Worm (Caenorhabditis elegans) whole organism, mixed stage, embryonic: ENCODE data around the gene C02D5.2.

Experiments
- bed-3 ChIP-seq: fragments of 200-800 bp; sonication (Bioruptor generic); optimal IDR thresholded peaks from 3 replicates; lab custom pipeline; 2018; ENCODE audit warnings: mild to moderate bottlenecking, missing genetic modification characterization, moderate library complexity, missing compliant biosample characterization
- blmp-1 ChIP-seq: fragments of 150-350 bp; optimal IDR thresholded peaks from 2 replicates; lab custom pipeline; 2014; ENCODE audit warnings: missing biosample characterization, missing genetic modification characterization
- ceh-39 ChIP-seq: fragments of 150-350 bp; optimal IDR thresholded peaks from 2 replicates; lab custom pipeline; 2014; ENCODE audit warnings: missing biosample characterization, missing genetic modification characterization
- ceh-43 ChIP-seq: fragments of 200-800 bp; sonication (Bioruptor generic); optimal IDR thresholded peaks from 2 replicates; lab custom pipeline; 2018; ENCODE audit warnings: mild to moderate bottlenecking, missing genetic modification characterization, moderate library complexity, missing compliant biosample characterization
- ceh-83 ChIP-seq: fragments of 200-800 bp; sonication (Bioruptor generic); optimal IDR thresholded peaks from 2 replicates; lab custom pipeline; 2018; ENCODE audit warnings: mild to moderate bottlenecking, missing genetic modification characterization, missing compliant biosample characterization
- ces-1 ChIP-seq: fragments of 150-350 bp; optimal IDR thresholded peaks from 2 replicates; lab custom pipeline; 2014; ENCODE audit warnings: missing biosample characterization, missing genetic modification reagents, missing genetic modification characterization
- cnd-1 ChIP-seq: fragments of 200-800 bp; sonication (Bioruptor generic); optimal IDR thresholded peaks from 2 replicates; lab custom pipeline; 2018; ENCODE audit warnings: mild to moderate bottlenecking, missing genetic modification characterization, missing compliant biosample characterization
- drap-1 ChIP-seq: fragments of 200-800 bp; sonication (Bioruptor generic); optimal IDR thresholded peaks from 3 replicates; lab custom pipeline; 2018; ENCODE audit warnings: mild to moderate bottlenecking, missing genetic modification characterization, missing compliant biosample characterization
- elt-1 ChIP-seq: sonication (generic microtip); optimal IDR thresholded peaks from 2 replicates; lab custom pipeline; 2017; ENCODE audit warnings: missing genetic modification characterization, mild to moderate bottlenecking, missing compliant biosample characterization, antibody characterized with exemption, moderate library complexity, borderline replicate concordance; ENCODE audit not compliant: insufficient read depth
- elt-3 ChIP-seq: fragments of 150-350 bp; optimal IDR thresholded peaks from 2 replicates; lab custom pipeline; 2014; ENCODE audit warnings: missing biosample characterization, missing genetic modification characterization
- flh-1 ChIP-seq: fragments of 200-800 bp; sonication (Bioruptor generic); optimal IDR thresholded peaks from 2 replicates; lab custom pipeline; 2018; ENCODE audit warnings: mild to moderate bottlenecking, missing genetic modification characterization, moderate library complexity, missing compliant biosample characterization
- ham-2 ChIP-seq: fragments of 200-800 bp; sonication (Bioruptor generic); optimal IDR thresholded peaks from 2 replicates; lab custom pipeline; 2018; ENCODE audit warnings: mild to moderate bottlenecking, missing genetic modification characterization, missing compliant biosample characterization
- hlh-1 ChIP-seq: fragments of 150-350 bp; optimal IDR thresholded peaks from 2 replicates; lab custom pipeline; 2014; ENCODE audit warnings: missing biosample characterization, missing genetic modification reagents, missing genetic modification characterization
- lin-13 ChIP-seq: fragments of 150-350 bp; optimal IDR thresholded peaks from 2 replicates; lab custom pipeline; 2014; ENCODE audit warnings: missing biosample characterization, missing genetic modification characterization
- lin-32 ChIP-seq: fragments of 200-800 bp; sonication (Bioruptor generic); optimal IDR thresholded peaks from 2 replicates; lab custom pipeline; 2018; ENCODE audit warnings: mild to moderate bottlenecking, missing genetic modification characterization, missing compliant biosample characterization
- lsy-2 ChIP-seq: fragments of 150-350 bp; optimal IDR thresholded peaks from 2 replicates; lab custom pipeline; 2014; ENCODE audit warnings: missing biosample characterization, missing genetic modification characterization
- mab-5 ChIP-seq: fragments of 150-350 bp; optimal IDR thresholded peaks from 2 replicates; lab custom pipeline; 2014; ENCODE audit warnings: missing biosample characterization, missing genetic modification characterization
- mep-1 ChIP-seq: fragments of 150-350 bp; optimal IDR thresholded peaks from 2 replicates; lab custom pipeline; 2017; ENCODE audit warnings: missing biosample characterization, missing genetic modification reagents, missing genetic modification characterization, inconsistent platforms
- mls-2 ChIP-seq: sonication (generic microtip); optimal IDR thresholded peaks from 2 replicates; lab custom pipeline; 2016; ENCODE audit warnings: mild to moderate bottlenecking, missing genetic modification characterization, moderate library complexity, missing compliant biosample characterization
- nhr-12 ChIP-seq: fragments of 150-350 bp; optimal IDR thresholded peaks from 2 replicates; lab custom pipeline; 2014; ENCODE audit warnings: missing biosample characterization, missing genetic modification characterization
- nhr-237 ChIP-seq: fragments of 150-350 bp; optimal IDR thresholded peaks from 2 replicates; lab custom pipeline; 2014; ENCODE audit warnings: missing biosample characterization, missing genetic modification characterization
- nhr-28 ChIP-seq: fragments of 150-350 bp; optimal IDR thresholded peaks from 2 replicates; lab custom pipeline; 2014; ENCODE audit warnings: missing biosample characterization, missing genetic modification characterization
- nhr-76 ChIP-seq: sonication (generic microtip); optimal IDR thresholded peaks from 2 replicates; lab custom pipeline; 2017; ENCODE audit warnings: missing biosample characterization, missing genetic modification characterization
- pha-4 ChIP-seq: fragments of 150-350 bp; optimal IDR thresholded peaks from 2 replicates; lab custom pipeline; 2018; ENCODE audit warnings: missing biosample characterization, missing genetic modification reagents, missing genetic modification characterization
- snpc-4 ChIP-seq: fragments of 150-350 bp; optimal IDR thresholded peaks from 2 replicates; lab custom pipeline; 2014; ENCODE audit warnings: missing biosample characterization, missing genetic modification characterization
- sptf-1 ChIP-seq: sonication (generic microtip); optimal IDR thresholded peaks from 2 replicates; lab custom pipeline; 2017; ENCODE audit warnings: mild to moderate bottlenecking, missing genetic modification characterization, moderate library complexity, missing compliant biosample characterization
- tbx-8 ChIP-seq: fragments of 200-800 bp; sonication (Bioruptor generic); optimal IDR thresholded peaks from 2 replicates; lab custom pipeline; 2018; ENCODE audit warnings: mild to moderate bottlenecking, missing genetic modification characterization, moderate library complexity, missing compliant biosample characterization
- unc-39 ChIP-seq: fragments of 150-350 bp; optimal IDR thresholded peaks from 2 replicates; lab custom pipeline; 2014; ENCODE audit warnings: missing biosample characterization, missing genetic modification characterization
- unc-62 ChIP-seq: fragments of 150-350 bp; optimal IDR thresholded peaks from 2 replicates; lab custom pipeline; 2014; ENCODE audit warnings: missing biosample characterization, missing genetic modification reagents, missing genetic modification characterization
- zip-8 ChIP-seq: fragments of 150-350 bp; optimal IDR thresholded peaks from 2 replicates; lab custom pipeline; 2014; ENCODE audit warnings: missing biosample characterization, missing genetic modification characterization
- ztf-11 ChIP-seq: fragments of 150-350 bp; optimal IDR thresholded peaks from 2 replicates; lab custom pipeline; 2014; ENCODE audit warnings: missing biosample characterization, missing genetic modification characterization

Gene C02D5.2

ce11 chrIII:8512279-8512942 is 44.7 kb upstream of the C02D5.2 start:
- TF ChIP-seq mls-2 (tag; lab: Kevin White, UChicago) (peak; percentile 4), snpc-4 (no peak), nhr-237 (no peak), lin-13 (tag; lab: Kevin White, UChicago) (peak; percentile 4), lsy-2 (tag; lab: Kevin White, UChicago) (no peak), nhr-12 (tag; lab: Kevin White, UChicago) (no peak), ceh-83 (GFP tag; lab: Kevin White, UChicago) (no peak), drap-1 (GFP tag; lab: Kevin White, UChicago) (no peak), elt-1 (no peak), lin-32 (no peak), tbx-8 (no peak)

ce11 chrIII:8518990-8519389 is 38.1 kb upstream of the C02D5.2 start:
- TF ChIP-seq ceh-83 (GFP tag; lab: Kevin White, UChicago) (no peak), ces-1 (GFP tag; lab: Kevin White, UChicago) (peak; percentile 19), nhr-28 (tag; lab: Kevin White, UChicago) (no peak)

- no peak for TF ChIP-seq nhr-237
- TF ChIP-seq ceh-83 (GFP tag; lab: Kevin White, UChicago) = no peak
- TF ChIP-seq zip-8 = no peak
- no peak for TF ChIP-seq lin-32
- TF ChIP-seq pha-4 (tag; lab: Kevin White, UChicago) = no peak
- TF ChIP-seq tbx-8 = no peak
- TF ChIP-seq nhr-76 (tag; lab: Kevin White, UChicago) = no peak
- no peak for TF ChIP-seq unc-39 (tag; lab: Kevin White, UChicago)
- TF ChIP-seq ztf-11 (tag; lab: Kevin White, UChicago) = no peak
- TF ChIP-seq blmp-1 (tag; lab: Kevin White, UChicago) = no peak
- no peak for TF ChIP-seq unc-62 (GFP tag; lab: Kevin White, UChicago)
- TF ChIP-seq elt-3 (tag; lab: Kevin White, UChicago) = no peak
- TF ChIP-seq bed-3 (GFP tag; lab: Kevin White, UChicago) = no peak
- TF ChIP-seq ham-2 (GFP tag; lab: Kevin White, UChicago) = no peak
- no peak for TF ChIP-seq ceh-43 (GFP tag; lab: Kevin White, UChicago)
- TF ChIP-seq nhr-12 (tag; lab: Kevin White, UChicago) = no peak
- no peak for TF ChIP-seq drap-1 (GFP tag; lab: Kevin White, UChicago)
- TF ChIP-seq, all 35 proteins: peak for 0
These were observed 37.2 kb upstream of the C02D5.2 start, which contains the start of gene ZC21.8 for ce11 chrIII:8519886-8520285. Gene ZC21.8 (minus strand): TSS chrIII:8519986.

ce11 chrIII:8520589-8520988 is 36.5 kb upstream of the C02D5.2 start:
- TF ChIP-seq nhr-237 = no peak
- TF ChIP-seq zip-8 = no peak
- no peak for TF ChIP-seq sptf-1
- no peak for TF ChIP-seq elt-1
- no peak for TF ChIP-seq tbx-8
- no peak for TF ChIP-seq ceh-39 (tag; lab: Kevin White, UChicago)
- TF ChIP-seq mep-1 (tag; lab: Kevin White, UChicago) = no peak
- TF ChIP-seq mab-5 = no peak
- no peak for TF ChIP-seq flh-1 (GFP tag; lab: Kevin White, UChicago)
- no peak for TF ChIP-seq ham-2 (GFP tag; lab: Kevin White, UChicago)
- TF ChIP-seq nhr-12 (tag; lab: Kevin White, UChicago) = no peak
- TF ChIP-seq snpc-4 = no peak
- TF ChIP-seq ces-1 (GFP tag; lab: Kevin White, UChicago) = no peak
- no peak for TF ChIP-seq nhr-76 (tag; lab: Kevin White, UChicago)

- TF ChIP-seq ceh-83 (GFP tag; lab: Kevin White, UChicago) (no peak), nhr-28 (tag; lab: Kevin White, UChicago) (no peak), nhr-76 (tag; lab: Kevin White, UChicago) (no peak), cnd-1 (tag; lab: Kevin White, UChicago) (no peak), sptf-1 (no peak), hlh-1 (tag; lab: Kevin White, UChicago) (no peak)
These were observed 35.3 kb upstream of the C02D5.2 start for ce11 chrIII:8521654-8522392.
